Worm (Caenorhabditis elegans) whole organism, L1 larva: ENCODE measurements around the gene mtm-3.

Experiments
- C16A3.4 ChIP-seq: fragments of 150-350 bp; optimal IDR thresholded peaks from 2 replicates; lab custom pipeline; 2014; ENCODE audit warnings: missing biosample characterization, missing genetic modification characterization
- F16B12.6 ChIP-seq: fragments of 150-350 bp; optimal IDR thresholded peaks from 2 replicates; lab custom pipeline; 2014; ENCODE audit warnings: missing biosample characterization, missing genetic modification characterization
- aly-2 ChIP-seq: fragments of 150-350 bp; optimal IDR thresholded peaks from 2 replicates; lab custom pipeline; 2014; ENCODE audit warnings: missing biosample characterization, missing genetic modification characterization
- blmp-1 ChIP-seq: fragments of 150-350 bp; optimal IDR thresholded peaks from 2 replicates; lab custom pipeline; 2014; ENCODE audit warnings: missing biosample characterization, missing genetic modification characterization
- ceh-8 ChIP-seq: fragments of 200-800 bp; sonication (Bioruptor generic); optimal IDR thresholded peaks from 2 replicates; lab custom pipeline; 2018; ENCODE audit warnings: mild to moderate bottlenecking, missing genetic modification characterization, moderate library complexity, missing compliant biosample characterization
- ceh-82 ChIP-seq, 3 experiments: fragments of 150-350 bp in 1 of 3; sonication (generic microtip) in 2 of 3; optimal IDR thresholded peaks; 2 replicates each; lab custom pipeline; 2014 to 2017; ENCODE audit warnings: missing biosample characterization in 3 of 3, missing genetic modification characterization in 3 of 3
- dpl-1 ChIP-seq, 3 experiments: fragments of 150-350 bp in 2 of 3; sonication (generic microtip) in 1 of 3; optimal IDR thresholded peaks; 2 replicates each; lab custom pipeline; 2014 to 2017; ENCODE audit warnings: missing biosample characterization in 3 of 3, missing genetic modification characterization in 3 of 3, missing genetic modification reagents in 3 of 3
- dsc-1 ChIP-seq: sonication (generic microtip); optimal IDR thresholded peaks from 2 replicates; lab custom pipeline; 2016; ENCODE audit warnings: mild to moderate bottlenecking, missing genetic modification characterization, missing compliant biosample characterization
- efl-1 ChIP-seq, 4 experiments: fragments of 150-350 bp; optimal IDR thresholded peaks in 3 of 4; peaks in 1 of 4; 1 replicate in 1 of 4; 2 replicates in 3 of 4; lab custom pipeline; 2014; ENCODE audit warnings: missing biosample characterization in 2 of 4, missing genetic modification characterization in 2 of 4, missing genetic modification reagents in 2 of 4
- egl-27 ChIP-seq, 2 experiments: fragments of 150-350 bp in 1 of 2; sonication (generic microtip); optimal IDR thresholded peaks; 3 replicates each; lab custom pipeline; 2017 to 2018; ENCODE audit warnings: missing biosample characterization in 2 of 2, missing genetic modification characterization in 2 of 2, missing genetic modification reagents in 2 of 2
- elt-3 ChIP-seq, 6 experiments: fragments of 150-350 bp in 1 of 6; sonication (generic microtip); optimal IDR thresholded peaks; 2 replicates each; lab custom pipeline; 2017 to 2018; ENCODE audit warnings: missing biosample characterization in 6 of 6, missing genetic modification characterization in 6 of 6, inconsistent platforms in 1 of 6
- fkh-10 ChIP-seq: sonication (generic microtip); optimal IDR thresholded peaks from 2 replicates; lab custom pipeline; 2017; ENCODE audit warnings: missing biosample characterization, missing genetic modification reagents, missing genetic modification characterization
- fkh-8 ChIP-seq: sonication (generic microtip); optimal IDR thresholded peaks from 2 replicates; lab custom pipeline; 2016; ENCODE audit warnings: mild to moderate bottlenecking, missing genetic modification characterization, missing compliant biosample characterization
- fos-1 ChIP-seq: fragments of 150-350 bp; optimal IDR thresholded peaks from 2 replicates; lab custom pipeline; 2014; ENCODE audit warnings: missing biosample characterization, missing genetic modification characterization
- hlh-4 ChIP-seq: sonication (generic microtip); optimal IDR thresholded peaks from 2 replicates; lab custom pipeline; 2016; ENCODE audit warnings: mild to moderate bottlenecking, missing genetic modification characterization, missing compliant biosample characterization
- jun-1 ChIP-seq: fragments of 150-350 bp; optimal IDR thresholded peaks from 2 replicates; lab custom pipeline; 2014; ENCODE audit warnings: missing biosample characterization, missing genetic modification reagents, missing genetic modification characterization
- lin-13 ChIP-seq: fragments of 150-350 bp; optimal IDR thresholded peaks from 2 replicates; lab custom pipeline; 2014; ENCODE audit warnings: missing biosample characterization, missing genetic modification reagents, missing genetic modification characterization
- lin-14 ChIP-seq: fragments of 200-800 bp; sonication (Bioruptor generic); optimal IDR thresholded peaks from 2 replicates; lab custom pipeline; 2018; ENCODE audit warnings: mild to moderate bottlenecking, missing genetic modification characterization, moderate library complexity, missing compliant biosample characterization
- lin-35 ChIP-seq, 2 experiments: fragments of 150-350 bp; optimal IDR thresholded peaks; 2 replicates each; lab custom pipeline; 2014; ENCODE audit warnings: missing biosample characterization in 2 of 2, missing genetic modification characterization in 2 of 2, missing genetic modification reagents in 2 of 2
- lin-39 ChIP-seq: fragments of 150-350 bp; optimal IDR thresholded peaks from 2 replicates; lab custom pipeline; 2014; ENCODE audit warnings: missing biosample characterization, missing genetic modification reagents, missing genetic modification characterization
- lsy-2 ChIP-seq, 2 experiments: fragments of 150-350 bp; optimal IDR thresholded peaks; 2 replicates each; lab custom pipeline; 2014; ENCODE audit warnings: missing biosample characterization in 2 of 2, missing genetic modification characterization in 2 of 2
- mdl-1 ChIP-seq, 2 experiments: fragments of 150-350 bp; optimal IDR thresholded peaks; 2 replicates each; lab custom pipeline; 2014 to 2017; ENCODE audit warnings: missing biosample characterization in 2 of 2, missing genetic modification characterization in 2 of 2, inconsistent platforms in 1 of 2
- mep-1 ChIP-seq: fragments of 150-350 bp; optimal IDR thresholded peaks from 2 replicates; lab custom pipeline; 2014; ENCODE audit warnings: missing biosample characterization, missing genetic modification characterization
- nhr-19 ChIP-seq: fragments of 200-800 bp; sonication (Bioruptor generic); conservative IDR thresholded peaks from 2 replicates; pipeline ENCODE4 v1.3.6; 2022; ENCODE audit warnings: missing genetic modification characterization, missing compliant biosample characterization
- nhr-20 ChIP-seq: sonication (generic microtip); optimal IDR thresholded peaks from 2 replicates; lab custom pipeline; 2016; ENCODE audit warnings: mild to moderate bottlenecking, missing genetic modification characterization, missing compliant biosample characterization
- nhr-237 ChIP-seq: fragments of 150-350 bp; optimal IDR thresholded peaks from 2 replicates; lab custom pipeline; 2014; ENCODE audit warnings: missing biosample characterization, missing genetic modification characterization
- nhr-47 ChIP-seq: sonication (generic microtip); optimal IDR thresholded peaks from 2 replicates; lab custom pipeline; 2016; ENCODE audit warnings: mild to moderate bottlenecking, missing genetic modification characterization, moderate library complexity, missing compliant biosample characterization
- nhr-71 ChIP-seq: sonication (generic microtip); optimal IDR thresholded peaks from 2 replicates; lab custom pipeline; 2016; ENCODE audit warnings: mild to moderate bottlenecking, missing genetic modification characterization, moderate library complexity, missing compliant biosample characterization
- nhr-77 ChIP-seq: fragments of 150-350 bp; optimal IDR thresholded peaks from 2 replicates; lab custom pipeline; 2014; ENCODE audit warnings: missing biosample characterization, missing genetic modification characterization
- nhr-85 ChIP-seq: sonication (generic microtip); peaks from one replicate; lab custom pipeline; 2016; ENCODE audit warnings: missing genetic modification characterization, inconsistent platforms, missing compliant biosample characterization
- pqm-1 ChIP-seq: sonication (generic microtip); optimal IDR thresholded peaks from 3 replicates; lab custom pipeline; 2017; ENCODE audit warnings: missing biosample characterization, missing genetic modification characterization
- rnt-1 ChIP-seq: sonication (generic microtip); optimal IDR thresholded peaks from 2 replicates; lab custom pipeline; 2016; ENCODE audit warnings: mild to moderate bottlenecking, missing genetic modification characterization, moderate library complexity, missing compliant biosample characterization
- skn-1 ChIP-seq: fragments of 150-350 bp; optimal IDR thresholded peaks from 2 replicates; lab custom pipeline; 2014; ENCODE audit warnings: missing biosample characterization, missing genetic modification characterization
- snpc-4 ChIP-seq: fragments of 150-350 bp; optimal IDR thresholded peaks from 2 replicates; lab custom pipeline; 2014; ENCODE audit warnings: missing biosample characterization, missing genetic modification characterization
- snu-23 ChIP-seq: sonication (generic microtip); optimal IDR thresholded peaks from 2 replicates; lab custom pipeline; 2016; ENCODE audit warnings: missing genetic modification characterization, missing compliant biosample characterization
- sox-4 ChIP-seq: sonication (generic microtip); optimal IDR thresholded peaks from 2 replicates; lab custom pipeline; 2016; ENCODE audit warnings: missing genetic modification characterization, missing compliant biosample characterization
- sptf-1 ChIP-seq: fragments of 150-350 bp; optimal IDR thresholded peaks from 2 replicates; lab custom pipeline; 2014; ENCODE audit warnings: missing biosample characterization, missing genetic modification characterization
- swsn-7 ChIP-seq: sonication (generic microtip); optimal IDR thresholded peaks from 2 replicates; lab custom pipeline; 2016; ENCODE audit warnings: missing genetic modification characterization, missing compliant biosample characterization
- tbx-2 ChIP-seq: sonication (generic microtip); optimal IDR thresholded peaks from 2 replicates; lab custom pipeline; 2016; ENCODE audit warnings: missing genetic modification characterization, missing compliant biosample characterization
- unc-130 ChIP-seq: fragments of 150-350 bp; optimal IDR thresholded peaks from 2 replicates; lab custom pipeline; 2017; ENCODE audit warnings: missing biosample characterization, missing genetic modification characterization, inconsistent platforms
- unc-98 ChIP-seq: fragments of 200-800 bp; sonication (Bioruptor generic); IDR thresholded peaks from 2 replicates; pipeline ENCODE4 v1.3.6; 2022; ENCODE audit warnings: missing genetic modification characterization, missing compliant biosample characterization
- vab-15 ChIP-seq: sonication (generic microtip); optimal IDR thresholded peaks from 2 replicates; lab custom pipeline; 2017; ENCODE audit warnings: missing genotype, mild to moderate bottlenecking, missing genetic modification characterization, missing compliant biosample characterization
- xbp-1 ChIP-seq: sonication (generic microtip); optimal IDR thresholded peaks from 2 replicates; lab custom pipeline; 2016; ENCODE audit warnings: missing genetic modification characterization, missing compliant biosample characterization
- ztf-11 ChIP-seq, 2 experiments: sonication (generic microtip); optimal IDR thresholded peaks; 2 replicates each; lab custom pipeline; 2016 to 2017; ENCODE audit warnings: missing genetic modification characterization in 2 of 2, missing biosample characterization in 1 of 2, missing compliant biosample characterization in 1 of 2

Gene mtm-3

DNA sequence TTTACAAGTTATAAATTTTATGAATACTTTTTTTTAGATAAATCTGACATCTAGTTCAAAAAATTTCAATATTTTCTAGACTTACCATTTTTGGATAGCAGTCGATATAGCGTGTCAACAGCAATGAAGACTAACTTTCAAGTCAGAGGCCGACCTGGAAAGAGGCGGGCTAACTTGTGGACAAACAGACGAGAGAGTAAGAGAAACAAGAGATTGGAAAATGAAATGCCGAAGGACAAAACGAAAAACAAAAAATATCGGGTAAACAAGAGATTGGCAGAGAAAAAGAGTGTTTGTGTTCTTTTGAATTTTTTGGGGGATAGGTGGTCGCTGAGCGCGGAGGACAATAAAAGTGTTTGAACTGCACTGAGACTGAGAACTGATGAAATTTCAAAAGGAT lies 27.1 kb downstream of the mtm-3 start, which contains the start of gene lec-4:
lec-4 (minus strand) TSS at position 154 of the 400 bp plus-strand sequence.
- no peak for TF ChIP-seq ceh-8 (GFP tag; lab: Kevin White, UChicago)
- peak in 1 of 2 experiments; percentile 69 for TF ChIP-seq lsy-2 (tag; optimal IDR thresholded peaks at IDR 0.05; lab: Kevin White, UChicago)
- peak; percentile 47 for TF ChIP-seq nhr-71 (tag; lab: Kevin White, UChicago)
- no peak for TF ChIP-seq lin-39 (tag; lab: Kevin White, UChicago)
- peak; percentile 18 for TF ChIP-seq nhr-77 (tag; lab: Kevin White, UChicago)
- TF ChIP-seq lin-14: peak; percentile 92
- peak; percentile 86 for TF ChIP-seq nhr-85 (tag; lab: Kevin White, UChicago)
- peak in 2 of 6 experiments; percentile 5 to 25 for TF ChIP-seq elt-3 (tag; optimal IDR thresholded peaks at IDR 0.05; lab: Kevin White, UChicago)
- peak in 1 of 3 experiments; percentile 28 for TF ChIP-seq ceh-82 (tag; optimal IDR thresholded peaks at IDR 0.05; lab: Kevin White, UChicago)
- peak; percentile 47 for TF ChIP-seq C16A3.4 (tag; lab: Kevin White, UChicago)
- peak; percentile 52 for TF ChIP-seq unc-130
- TF ChIP-seq mdl-1 (tag; optimal IDR thresholded peaks at IDR 0.05; lab: Kevin White, UChicago): peak in 1 of 2 experiments; percentile 20
- peak; percentile 36 for TF ChIP-seq jun-1
- peak; percentile 42 for TF ChIP-seq nhr-47 (tag; lab: Kevin White, UChicago)
- TF ChIP-seq swsn-7 (tag; lab: Kevin White, UChicago): peak; percentile 17
- no peak for TF ChIP-seq fkh-10 (GFP tag; lab: Kevin White, UChicago)
- no peak for TF ChIP-seq unc-98 (GFP tag; lab: Robert Waterston, UW)
- TF ChIP-seq efl-1 (optimal IDR thresholded peaks at IDR 0.05; lab: Kevin White, UChicago): peak; percentile 27 to 48
- TF ChIP-seq efl-1 (GFP tag; optimal IDR thresholded peaks at IDR 0.05 in 1 of 2; lab: Kevin White, UChicago): peak in 1 of 2 experiments; percentile 25
- peak; percentile 7 for TF ChIP-seq nhr-237 (tag; lab: Kevin White, UChicago)
- TF ChIP-seq tbx-2 (tag; lab: Kevin White, UChicago): peak; percentile 30
- peak; percentile 50 for TF ChIP-seq mep-1
- TF ChIP-seq dsc-1 (tag; lab: Kevin White, UChicago): no peak
- peak; percentile 21 to 28 for TF ChIP-seq egl-27 (tag; optimal IDR thresholded peaks at IDR 0.05; lab: Kevin White, UChicago)
- TF ChIP-seq snpc-4 (tag; lab: Kevin White, UChicago): peak; percentile 0
- TF ChIP-seq dpl-1 (GFP tag; optimal IDR thresholded peaks at IDR 0.05; lab: Kevin White, UChicago): peak; percentile 26 to 45 (median 28)
- TF ChIP-seq blmp-1 (tag; lab: Kevin White, UChicago): peak; percentile 31
- peak; percentile 57 for TF ChIP-seq nhr-20 (tag; lab: Kevin White, UChicago)
- peak; percentile 12 for TF ChIP-seq fkh-8
- TF ChIP-seq hlh-4 (tag; lab: Kevin White, UChicago): no peak
- TF ChIP-seq fos-1 (tag; lab: Kevin White, UChicago): peak; percentile 35
- peak; percentile 22 for TF ChIP-seq xbp-1 (tag; lab: Kevin White, UChicago)
- TF ChIP-seq vab-15 (tag; lab: Kevin White, UChicago): no peak
- no peak for TF ChIP-seq lin-13 (GFP tag; lab: Kevin White, UChicago)
- TF ChIP-seq ztf-11 (tag; optimal IDR thresholded peaks at IDR 0.05; lab: Kevin White, UChicago): no peak
- TF ChIP-seq F16B12.6 (tag; lab: Kevin White, UChicago): peak; percentile 19
- TF ChIP-seq rnt-1 (tag; lab: Kevin White, UChicago): peak; percentile 31
- peak; percentile 49 for TF ChIP-seq snu-23
- no peak for TF ChIP-seq sptf-1 (tag; lab: Kevin White, UChicago)
- TF ChIP-seq nhr-19 (GFP tag; lab: Robert Waterston, UW): 0 out of 2 replicates have a peak, but pooled peaks have one; percentile 6
- no peak for TF ChIP-seq aly-2 (tag; lab: Kevin White, UChicago)
- TF ChIP-seq pqm-1 (tag; lab: Kevin White, UChicago): no peak
- TF ChIP-seq sox-4 (tag; lab: Kevin White, UChicago): no peak
- peak; percentile 38 for TF ChIP-seq skn-1
- peak; percentile 21 to 38 for TF ChIP-seq lin-35 (GFP tag; optimal IDR thresholded peaks at IDR 0.05; lab: Kevin White, UChicago)
